Fruit fly (Drosophila melanogaster): Measurements from ENCODE around the gene PIG-S.
A peak's percentile ranks its signal among the peaks of the same experiment; 100 is the strongest.

Gene PIG-S

dm6 chr3R:24905959-24906634, 11.6 kb downstream of the PIG-S start, which contains the start of gene CG13643:
TSS of gene CG13643 (minus strand) at chr3R:24906004.
- TF ChIP-seq foxo (GFP tag; optimal IDR thresholded peaks at IDR 0.05) (no peak), CG9705 (GFP tag; optimal IDR thresholded peaks at IDR 0.05) (no peak), brk (GFP tag; optimal IDR thresholded peaks at IDR 0.05) (no peak), usp (GFP tag; optimal IDR thresholded peaks at IDR 0.05) (no peak), rgr (GFP tag; optimal IDR thresholded peaks at IDR 0.05) (no peak), Jra (GFP tag; optimal IDR thresholded peaks at IDR 0.05) (no peak), dl (GFP tag; optimal IDR thresholded peaks at IDR 0.05; ENCODE audit: insufficient read depth in 1 of 2, partially characterized antibody in 2 of 2) (no peak), Vsx2 (GFP tag; optimal IDR thresholded peaks at IDR 0.05; ENCODE audit: partially characterized antibody) (no peak), Hnf4 (GFP tag; optimal IDR thresholded peaks at IDR 0.05) (no peak), GATAd (GFP tag; optimal IDR thresholded peaks at IDR 0.05) (no peak), dsf (GFP tag; optimal IDR thresholded peaks at IDR 0.05; ENCODE audit: borderline replicate concordance) (no peak), Mio (GFP tag; optimal IDR thresholded peaks at IDR 0.05) (no peak), Rel (GFP tag; optimal IDR thresholded peaks at IDR 0.05) (no peak), Rel (tag; optimal IDR thresholded peaks at IDR 0.05) (no peak), h (GFP tag; optimal IDR thresholded peaks at IDR 0.05) (no peak), Abd-B (GFP tag; optimal IDR thresholded peaks at IDR 0.05) (no peak)

dm6 chr3R:24900816-24901215, 16.8 kb downstream of the PIG-S start, which contains the start of gene CG10845:
TSS of gene CG10845 (plus strand) at chr3R:24901116.
- TF ChIP-seq psq (GFP tag; optimal IDR thresholded peaks at IDR 0.05) (no peak), woc (GFP tag; optimal IDR thresholded peaks at IDR 0.05) (no peak), Hr78 (GFP tag; optimal IDR thresholded peaks at IDR 0.05) (no peak), OdsH (GFP tag; optimal IDR thresholded peaks at IDR 0.05) (no peak), CG9705 (GFP tag; optimal IDR thresholded peaks at IDR 0.05) (no peak)

dm6 chr3R:24894419-24895206, 23.1 kb downstream of the PIG-S start, which contains the start of the genes CG31121 and CG11069:
TSS of gene CG31121 (minus strand) at chr3R:24894605.
TSS of gene CG11069 (plus strand) at chr3R:24894742.
- TF ChIP-seq dl (GFP tag; optimal IDR thresholded peaks at IDR 0.05; ENCODE audit: insufficient read depth in 1 of 2, partially characterized antibody in 2 of 2) (peak in 1 of 2 experiments; percentile 49), br (GFP tag; optimal IDR thresholded peaks at IDR 0.05) (no peak), CrebA (GFP tag; optimal IDR thresholded peaks at IDR 0.05; ENCODE audit: borderline replicate concordance) (peak; percentile 33), Hnf4 (GFP tag; optimal IDR thresholded peaks at IDR 0.05) (no peak), rgr (GFP tag; optimal IDR thresholded peaks at IDR 0.05) (no peak), Dif (GFP tag; optimal IDR thresholded peaks at IDR 0.05; ENCODE audit: partially characterized antibody) (peak; percentile 74), Vsx2 (GFP tag; optimal IDR thresholded peaks at IDR 0.05; ENCODE audit: partially characterized antibody) (peak; percentile 13)

- TF ChIP-seq Vsx2 (GFP tag; optimal IDR thresholded peaks at IDR 0.05; ENCODE audit: partially characterized antibody) (peak; percentile 0), brk (GFP tag; optimal IDR thresholded peaks at IDR 0.05) (no peak), psq (GFP tag; optimal IDR thresholded peaks at IDR 0.05) (peak; percentile 87), sv (GFP tag; optimal IDR thresholded peaks at IDR 0.05) (peak; percentile 44), OdsH (GFP tag; optimal IDR thresholded peaks at IDR 0.05) (peak; percentile 89), Dif (GFP tag; optimal IDR thresholded peaks at IDR 0.05; ENCODE audit: partially characterized antibody) (no peak), br (GFP tag; optimal IDR thresholded peaks at IDR 0.05) (peak; percentile 11), Sp1 (GFP tag; optimal IDR thresholded peaks at IDR 0.05) (peak; percentile 94), sage (GFP tag; optimal IDR thresholded peaks at IDR 0.05) (peak; percentile 2), Hr83 (GFP tag; optimal IDR thresholded peaks at IDR 0.05; ENCODE audit: poor library complexity, severe bottlenecking) (no peak), dl (GFP tag; optimal IDR thresholded peaks at IDR 0.05; ENCODE audit: insufficient read depth in 1 of 2, partially characterized antibody in 2 of 2) (no peak), CG9705 (GFP tag; optimal IDR thresholded peaks at IDR 0.05) (peak; percentile 43), ey (GFP tag; optimal IDR thresholded peaks at IDR 0.05) (peak; percentile 35), rgr (GFP tag; optimal IDR thresholded peaks at IDR 0.05) (peak; percentile 77), h (GFP tag; optimal IDR thresholded peaks at IDR 0.05) (peak; percentile 73), N (GFP tag; optimal IDR thresholded peaks at IDR 0.05) (no peak), Rel (GFP tag; optimal IDR thresholded peaks at IDR 0.05) (peak; percentile 48), Rel (tag; optimal IDR thresholded peaks at IDR 0.05) (peak; percentile 39), dmrt93B (GFP tag; optimal IDR thresholded peaks at IDR 0.05) (peak; percentile 66), woc (GFP tag; optimal IDR thresholded peaks at IDR 0.05) (peak; percentile 37), foxo (GFP tag; optimal IDR thresholded peaks at IDR 0.05) (peak in 1 of 2 experiments; percentile 88), fru (GFP tag; optimal IDR thresholded peaks at IDR 0.05) (peak; percentile 82), Hnf4 (GFP tag; optimal IDR thresholded peaks at IDR 0.05) (no peak), HLH106 (tag; optimal IDR thresholded peaks at IDR 0.05) (peak; percentile 91), CrebA (GFP tag; optimal IDR thresholded peaks at IDR 0.05; ENCODE audit: borderline replicate concordance) (peak; percentile 9), Abd-B (GFP tag; optimal IDR thresholded peaks at IDR 0.05) (no peak), Jra (GFP tag; optimal IDR thresholded peaks at IDR 0.05) (peak; percentile 14), dsf (GFP tag; optimal IDR thresholded peaks at IDR 0.05; ENCODE audit: borderline replicate concordance) (peak; percentile 16)
These were observed 24.2 kb downstream of the PIG-S start for dm6 chr3R:24893320-24893955.

Measured in whole organism, wandering third instar larva.